Worm (Caenorhabditis elegans): ENCODE measurements around the gene F13E9.12.

Gene F13E9.12

ce11 chrIV:10867370-10868146 lies 6.9 kb downstream of the F13E9.12 start:
- TF ChIP-seq nhr-21 (tag; optimal IDR thresholded peaks at IDR 0.05): no peak
- no peak for TF ChIP-seq sem-4 (tag; optimal IDR thresholded peaks at IDR 0.05)
- TF ChIP-seq zag-1 (tag; optimal IDR thresholded peaks at IDR 0.05): no peak
- TF ChIP-seq lin-11 (tag; optimal IDR thresholded peaks at IDR 0.05): no peak
- TF ChIP-seq mdl-1 (tag; optimal IDR thresholded peaks at IDR 0.05): no peak
- no peak for TF ChIP-seq ztf-11 (tag; optimal IDR thresholded peaks at IDR 0.05)
- no peak for TF ChIP-seq alr-1 (tag; optimal IDR thresholded peaks at IDR 0.05)
- no peak for TF ChIP-seq Y55F3AM.14 (GFP tag; optimal IDR thresholded peaks at IDR 0.05)
- TF ChIP-seq nhr-6 (tag; optimal IDR thresholded peaks at IDR 0.05): no peak
- TF ChIP-seq mbf-1 (tag; optimal IDR thresholded peaks at IDR 0.05): no peak
- TF ChIP-seq skn-1 (tag; optimal IDR thresholded peaks at IDR 0.05): no peak
- TF ChIP-seq R02D3.7 (tag; optimal IDR thresholded peaks at IDR 0.05): no peak
- no peak for TF ChIP-seq dmd-4 (tag; optimal IDR thresholded peaks at IDR 0.05)
- no peak for TF ChIP-seq sma-9 (GFP tag; optimal IDR thresholded peaks at IDR 0.05)
- TF ChIP-seq sma-9 (tag; optimal IDR thresholded peaks at IDR 0.05): no peak
- TF ChIP-seq sma-3 (GFP tag; optimal IDR thresholded peaks at IDR 0.05): no peak
- no peak for TF ChIP-seq unc-55 (GFP tag; optimal IDR thresholded peaks at IDR 0.05)
- TF ChIP-seq nhr-12 (tag; optimal IDR thresholded peaks at IDR 0.05): no peak
- no peak for TF ChIP-seq egl-27 (tag; optimal IDR thresholded peaks at IDR 0.05)
- no peak for TF ChIP-seq lin-13 (GFP tag; optimal IDR thresholded peaks at IDR 0.05)

- TF ChIP-seq egl-27 (tag; optimal IDR thresholded peaks at IDR 0.05): no peak
Observed at ce11 chrIV:10864031-10864430, 10.4 kb downstream of the F13E9.12 start, which contains the start of gene nish-1. Gene nish-1 (plus strand): TSS chrIV:10864331.

DNA sequence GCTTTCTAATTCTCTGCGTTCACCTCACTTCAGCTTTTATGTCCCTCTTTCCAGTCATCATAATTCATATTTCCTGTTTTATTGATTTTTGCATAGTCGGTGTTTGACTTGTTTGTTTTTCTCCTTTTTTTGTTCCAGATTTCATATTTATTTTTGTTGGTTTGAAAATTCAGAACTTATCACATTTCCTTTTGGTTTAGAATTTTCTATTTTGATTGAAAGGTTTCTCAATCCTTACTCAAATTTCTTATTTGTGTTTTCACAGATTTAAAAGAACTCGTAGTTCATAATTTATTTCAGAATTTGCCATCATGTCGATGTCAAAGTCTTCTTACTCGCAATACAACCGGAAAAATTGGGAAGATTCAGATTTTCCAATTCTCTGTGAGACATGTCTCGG lies 13.3 kb downstream of the F13E9.12 start, which contains the start of gene rbm-22:
Gene rbm-22 (plus strand): TSS at position 301 of the 400 bp plus-strand sequence.
- TF ChIP-seq elt-1 (tag; optimal IDR thresholded peaks at IDR 0.05): no peak
- no peak for TF ChIP-seq F13H6.1 (tag; optimal IDR thresholded peaks at IDR 0.05)
- TF ChIP-seq nhr-23 (tag; optimal IDR thresholded peaks at IDR 0.05): no peak
- no peak for TF ChIP-seq skn-1 (tag; optimal IDR thresholded peaks at IDR 0.05)
- TF ChIP-seq nhr-237 (tag; optimal IDR thresholded peaks at IDR 0.05): no peak
- TF ChIP-seq ceh-16 (tag; optimal IDR thresholded peaks at IDR 0.05): no peak
- TF ChIP-seq nhr-129 (tag; optimal IDR thresholded peaks at IDR 0.05): no peak
- TF ChIP-seq nhr-10 (tag; optimal IDR thresholded peaks at IDR 0.05): no peak
- TF ChIP-seq nhr-11 (tag; optimal IDR thresholded peaks at IDR 0.05): no peak
- TF ChIP-seq mbf-1 (tag; optimal IDR thresholded peaks at IDR 0.05): no peak
- TF ChIP-seq aly-2 (tag; optimal IDR thresholded peaks at IDR 0.05): no peak
- no peak for TF ChIP-seq Y55F3AM.14 (GFP tag; optimal IDR thresholded peaks at IDR 0.05)
- TF ChIP-seq nhr-21 (tag; optimal IDR thresholded peaks at IDR 0.05): no peak
- no peak for TF ChIP-seq snpc-4 (tag; optimal IDR thresholded peaks at IDR 0.05)
- TF ChIP-seq nhr-12 (tag; optimal IDR thresholded peaks at IDR 0.05): no peak
- no peak for TF ChIP-seq peb-1 (tag; optimal IDR thresholded peaks at IDR 0.05)
- no peak for TF ChIP-seq unc-55 (GFP tag; optimal IDR thresholded peaks at IDR 0.05)
- no peak for TF ChIP-seq elt-3 (tag; optimal IDR thresholded peaks at IDR 0.05)

ce11 chrIV:10858300-10859016 lies 16.0 kb downstream of the F13E9.12 start, which contains the start of the genes T11G6.2 and hars-1:
Gene T11G6.2 (minus strand): TSS chrIV:10858496.
Gene hars-1 (plus strand): TSS chrIV:10858957.
- no peak for TF ChIP-seq peb-1 (tag; optimal IDR thresholded peaks at IDR 0.05)
- peak; percentile 88 for TF ChIP-seq fos-1 (tag; optimal IDR thresholded peaks at IDR 0.05)
- TF ChIP-seq crh-2 (tag; optimal IDR thresholded peaks at IDR 0.05): peak; percentile 64
- no peak for TF ChIP-seq nhr-6 (tag; optimal IDR thresholded peaks at IDR 0.05)
- TF ChIP-seq zag-1 (tag; optimal IDR thresholded peaks at IDR 0.05): no peak
- TF ChIP-seq C34F6.9 (tag; optimal IDR thresholded peaks at IDR 0.05): peak; percentile 31
- TF ChIP-seq nhr-21 (tag; optimal IDR thresholded peaks at IDR 0.05): no peak
- peak; percentile 63 for TF ChIP-seq nhr-129 (tag; optimal IDR thresholded peaks at IDR 0.05)
- TF ChIP-seq ztf-4 (tag; optimal IDR thresholded peaks at IDR 0.05): no peak
- peak; percentile 47 for TF ChIP-seq unc-55 (GFP tag; optimal IDR thresholded peaks at IDR 0.05)
- peak in 1 of 2 experiments; percentile 32 for TF ChIP-seq lsy-2 (tag; optimal IDR thresholded peaks at IDR 0.05)
- TF ChIP-seq ztf-11 (tag; optimal IDR thresholded peaks at IDR 0.05): no peak
